Comparison of ENCODE assay signal across 3 fruit fly cellular contexts in genomic region chr2L:12464065-12464464, dm6.
TF ChIP-seq lines count a peak whose summit lies in the region.

No protein-coding gene starts in this region.

- TF ChIP-seq CTCF in whole organism, embryonic (GFP tag; optimal IDR thresholded peaks at IDR 0.05; lab: Kevin White, UChicago), result no peak

TF ChIP-seq in whole organism, adult, 20 proteins besides CTCF, POLR2A, EP300 and RAD21:
- TF ChIP-seq Clk (GFP tag; optimal IDR thresholded peaks at IDR 0.05; lab: Kevin White, UChicago) (no peak), tj (GFP tag; optimal IDR thresholded peaks at IDR 0.05; lab: Kevin White, UChicago) (peak; percentile 43), Mnt (GFP tag; optimal IDR thresholded peaks at IDR 0.05; lab: Kevin White, UChicago) (peak; percentile 55), CG7101 (tag; optimal IDR thresholded peaks at IDR 0.05; lab: Kevin White, UChicago) (no peak), CG33017 (tag; optimal IDR thresholded peaks at IDR 0.05; lab: Kevin White, UChicago) (no peak), cnc (optimal IDR thresholded peaks at IDR 0.05; lab: Kevin White, UChicago) (no peak), cic (GFP tag; optimal IDR thresholded peaks at IDR 0.05; lab: Kevin White, UChicago) (peak; percentile 74), CG12768 (GFP tag; optimal IDR thresholded peaks at IDR 0.05; lab: Kevin White, UChicago) (peak; percentile 57)
TF ChIP-seq in whole organism, adult: peak in this region for 4.

TF ChIP-seq in whole organism, embryonic, 481 proteins besides CTCF, POLR2A, EP300 and RAD21 (continues in another document):
- TF ChIP-seq CG10543 (GFP tag; optimal IDR thresholded peaks at IDR 0.05; lab: Kevin White, UChicago) (peak; percentile 33), CG7987 (GFP tag; optimal IDR thresholded peaks at IDR 0.05; lab: Kevin White, UChicago) (no peak), BtbVII (GFP tag; optimal IDR thresholded peaks at IDR 0.05; lab: Kevin White, UChicago) (peak; percentile 11), Hr78 (GFP tag; optimal IDR thresholded peaks at IDR 0.05; lab: Kevin White, UChicago) (peak in 1 of 2 experiments; percentile 4), mirr (GFP tag; optimal IDR thresholded peaks at IDR 0.05; lab: Kevin White, UChicago) (peak; percentile 55), CG2678 (tag; optimal IDR thresholded peaks at IDR 0.05; lab: Kevin White, UChicago) (peak; percentile 33), Pdp1 (GFP tag; optimal IDR thresholded peaks at IDR 0.05; lab: Kevin White, UChicago) (peak in 1 of 2 experiments; percentile 1), CG12769 (tag; optimal IDR thresholded peaks at IDR 0.05; lab: Kevin White, UChicago) (peak; percentile 40), Atf6 (GFP tag; IDR thresholded peaks at IDR 0.05; lab: Robert Waterston, UW) (peak; percentile 26; the same call in 1 of the 2 replicates), CG5245 (GFP tag; optimal IDR thresholded peaks at IDR 0.05; lab: Kevin White, UChicago) (no peak), CG6175 (GFP tag; IDR thresholded peaks at IDR 0.05; lab: Robert Waterston, UW) (0 out of 3 replicates have a peak, but pooled peaks have one; percentile 18), Med (GFP tag; lab: Kevin White, UChicago) (peak; percentile 90), zfh1 (GFP tag; IDR thresholded peaks at IDR 0.05; lab: Robert Waterston, UW) (no peak), al (GFP tag; IDR thresholded peaks at IDR 0.05; lab: Robert Waterston, UW) (no peak), HLH54F (GFP tag; optimal IDR thresholded peaks at IDR 0.05; lab: Kevin White, UChicago) (no peak), NFAT (GFP tag; IDR thresholded peaks at IDR 0.05; lab: Robert Waterston, UW) (peak; percentile 76), CG9932 (GFP tag; IDR thresholded peaks at IDR 0.05; lab: Robert Waterston, UW) (peak; percentile 31; the same call in 1 of the 2 replicates), pan (optimal IDR thresholded peaks at IDR 0.05; lab: Kevin White, UChicago) (no peak), pan (GFP tag; optimal IDR thresholded peaks at IDR 0.05 in 1 of 2, IDR thresholded peaks at IDR 0.05 in 1 of 2) (peak in 1 of 2 experiments; percentile 32), E2f2 (GFP tag; IDR thresholded peaks at IDR 0.05; lab: Robert Waterston, UW) (0 out of 2 replicates have a peak, but pooled peaks have one; percentile 8), chn (GFP tag; optimal IDR thresholded peaks at IDR 0.05; lab: Kevin White, UChicago) (no peak), B-H2 (GFP tag; optimal IDR thresholded peaks at IDR 0.05; lab: Kevin White, UChicago) (peak; percentile 40), CG3281 (GFP tag; optimal IDR thresholded peaks at IDR 0.05; lab: Kevin White, UChicago) (peak; percentile 5), CG18619 (GFP tag; optimal IDR thresholded peaks at IDR 0.05; lab: Kevin White, UChicago) (peak; percentile 11), eyg (GFP tag; optimal IDR thresholded peaks at IDR 0.05; lab: Kevin White, UChicago) (no peak), D19B (GFP tag; optimal IDR thresholded peaks at IDR 0.05; lab: Kevin White, UChicago) (peak; percentile 35), rib (GFP tag; IDR thresholded peaks at IDR 0.05; lab: Robert Waterston, UW) (peak; percentile 43; the same call in 1 of the 2 replicates), nmo (GFP tag; optimal IDR thresholded peaks at IDR 0.05; lab: Kevin White, UChicago) (no peak), CG9817 (tag; optimal IDR thresholded peaks at IDR 0.05; lab: Kevin White, UChicago) (no peak), Rfx (GFP tag; IDR thresholded peaks at IDR 0.05; lab: Robert Waterston, UW) (peak; percentile 41; the same call in 1 of the 2 replicates), lab (GFP tag; optimal IDR thresholded peaks at IDR 0.05; lab: Kevin White, UChicago) (peak; percentile 66), lov (optimal IDR thresholded peaks at IDR 0.05; lab: Kevin White, UChicago) (no peak), lov (GFP tag; IDR thresholded peaks at IDR 0.05; lab: Robert Waterston, UW) (0 out of 3 replicates have a peak, but pooled peaks have one; percentile 13), CG11504 (tag; optimal IDR thresholded peaks at IDR 0.05; lab: Kevin White, UChicago) (no peak), CG13894 (tag; optimal IDR thresholded peaks at IDR 0.05; lab: Kevin White, UChicago) (peak; percentile 20), dysf (GFP tag; IDR thresholded peaks at IDR 0.05; lab: Robert Waterston, UW) (0 out of 3 replicates have a peak, but pooled peaks have one; percentile 24), CG8290 (GFP tag; optimal IDR thresholded peaks at IDR 0.05; lab: Kevin White, UChicago) (no peak), CG8290 (tag; optimal IDR thresholded peaks at IDR 0.05; lab: Kevin White, UChicago) (peak in 1 of 2 experiments; percentile 26), Nf-YC (tag; optimal IDR thresholded peaks at IDR 0.05; lab: Kevin White, UChicago) (peak; percentile 2), CG2889 (GFP tag; IDR thresholded peaks at IDR 0.05; lab: Robert Waterston, UW) (peak; percentile 55; the same call in 1 of the 3 replicates)

TF ChIP-seq in whole organism, prepupa, 60 proteins besides CTCF, POLR2A, EP300 and RAD21:
- TF ChIP-seq fkh (GFP tag; optimal IDR thresholded peaks at IDR 0.05; lab: Kevin White, UChicago), result peak; percentile 15
- TF ChIP-seq CG8632 (GFP tag; optimal IDR thresholded peaks at IDR 0.05; lab: Kevin White, UChicago), result no peak
